Fruit fly (Drosophila melanogaster) whole organism: ENCODE measurements around the gene CG42766.

Experiments
- CG8478 ChIP-seq: fragments of >200 bp; optimal IDR thresholded peaks from 2 replicates; lab custom pipeline; 2018; ENCODE audit warnings: inconsistent platforms
- psq ChIP-seq: fragments of >200 bp; optimal IDR thresholded peaks from 2 replicates; lab custom pipeline; 2017
- usp ChIP-seq: fragments of >200 bp; optimal IDR thresholded peaks from 2 replicates; lab custom pipeline; 2017; ENCODE audit warnings: missing biosample characterization, missing genetic modification characterization, mixed read lengths

- TF ChIP-seq psq (lab: Kevin White, UChicago) = no peak
- TF ChIP-seq CG8478 (lab: Kevin White, UChicago) = no peak
- no peak for TF ChIP-seq usp
Observed at dm6 chrX:15986654-15987053, 10.0 kb downstream of the CG42766 start, which contains the start of gene ND-20.
